Fruit fly (Drosophila melanogaster): ENCODE measurements around the gene Ype.

DNA sequence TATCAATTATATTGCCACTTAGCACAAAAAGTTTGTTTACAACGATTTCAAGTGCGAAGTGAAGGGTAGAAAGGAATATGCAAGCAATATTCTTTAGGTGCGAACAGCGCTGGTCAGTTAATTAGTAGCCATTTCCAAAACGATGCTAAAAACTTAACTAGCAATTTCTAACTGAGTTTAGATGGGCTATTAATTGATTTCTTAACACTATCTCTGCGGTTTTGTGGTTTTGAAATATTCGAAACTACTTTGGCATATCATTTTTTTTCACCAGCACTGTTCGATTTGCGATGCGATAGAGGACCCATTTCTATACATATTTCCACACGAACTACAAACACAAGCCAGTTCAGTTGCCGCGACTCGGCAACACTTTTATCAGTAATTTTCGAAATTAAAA is 10.7 kb downstream of the Ype start:
- TF ChIP-seq Met (GFP tag; optimal IDR thresholded peaks at IDR 0.05), result peak; percentile 47
- TF ChIP-seq Hr39 (GFP tag; optimal IDR thresholded peaks at IDR 0.05), result peak; percentile 39
